Worm (Caenorhabditis elegans) whole organism, late embryonic: ENCODE measurements around the gene W02A2.9.

ENCODE experiments used
- C38D4.7 ChIP-seq: fragments of 200-800 bp; sonication (Bioruptor generic); optimal IDR thresholded peaks from 2 replicates; lab custom pipeline; 2018; ENCODE audit warnings: mild to moderate bottlenecking, missing genetic modification characterization, moderate library complexity, missing compliant biosample characterization
- F13H6.1 ChIP-seq: sonication (generic microtip); optimal IDR thresholded peaks from 2 replicates; lab custom pipeline; 2016; ENCODE audit warnings: missing genetic modification characterization, missing compliant biosample characterization
- K02D7.2 ChIP-seq: sonication (generic microtip); optimal IDR thresholded peaks from 2 replicates; lab custom pipeline; 2017; ENCODE audit warnings: mild to moderate bottlenecking, missing genetic modification characterization, missing compliant biosample characterization
- K09A11.1 ChIP-seq: sonication (generic microtip); optimal IDR thresholded peaks from 2 replicates; lab custom pipeline; 2017; ENCODE audit warnings: antibody characterized with exemption, mild to moderate bottlenecking, missing genetic modification characterization, missing compliant biosample characterization; ENCODE audit not compliant: insufficient read depth
- Y22D7AL.16 ChIP-seq: sonication (generic microtip); optimal IDR thresholded peaks from 2 replicates; lab custom pipeline; 2016; ENCODE audit warnings: missing genetic modification characterization, missing compliant biosample characterization
- ama-1 ChIP-seq: fragments of 150-350 bp; optimal IDR thresholded peaks from 2 replicates; lab custom pipeline; 2014
- ceh-14 ChIP-seq: sonication (generic microtip); optimal IDR thresholded peaks from 2 replicates; lab custom pipeline; 2016; ENCODE audit warnings: missing genotype, missing genetic modification characterization, missing compliant biosample characterization
- ceh-18 ChIP-seq: sonication (generic microtip); optimal IDR thresholded peaks from 2 replicates; lab custom pipeline; 2016; ENCODE audit warnings: missing genetic modification characterization, missing compliant biosample characterization
- ceh-19 ChIP-seq: fragments of 200-800 bp; sonication (Bioruptor generic); optimal IDR thresholded peaks from 2 replicates; lab custom pipeline; 2018; ENCODE audit warnings: mild to moderate bottlenecking, missing genetic modification characterization, missing compliant biosample characterization
- ceh-2 ChIP-seq: sonication (generic microtip); optimal IDR thresholded peaks from 2 replicates; lab custom pipeline; 2016; ENCODE audit warnings: missing genotype, missing genetic modification characterization, missing compliant biosample characterization
- ceh-22 ChIP-seq: sonication (generic microtip); optimal IDR thresholded peaks from 2 replicates; lab custom pipeline; 2017; ENCODE audit warnings: missing biosample characterization, missing genetic modification characterization
- ceh-30 ChIP-seq: fragments of 150-350 bp; optimal IDR thresholded peaks from 2 replicates; lab custom pipeline; 2014; ENCODE audit warnings: missing biosample characterization, missing genetic modification characterization
- ceh-31 ChIP-seq: sonication (generic microtip); optimal IDR thresholded peaks from 2 replicates; lab custom pipeline; 2016; ENCODE audit warnings: missing genetic modification characterization, missing compliant biosample characterization
- ceh-34 ChIP-seq: sonication (generic microtip); optimal IDR thresholded peaks from 2 replicates; lab custom pipeline; 2016; ENCODE audit warnings: mild to moderate bottlenecking, missing genetic modification characterization, missing compliant biosample characterization
- che-1 ChIP-seq: sonication (generic microtip); optimal IDR thresholded peaks from 2 replicates; lab custom pipeline; 2016; ENCODE audit warnings: mild to moderate bottlenecking, missing genetic modification characterization, missing compliant biosample characterization
- dve-1 ChIP-seq: sonication (generic microtip); optimal IDR thresholded peaks from 2 replicates; lab custom pipeline; 2017; ENCODE audit warnings: antibody characterized with exemption, mild to moderate bottlenecking, missing genetic modification characterization, missing compliant biosample characterization
- elt-2 ChIP-seq: sonication (generic microtip); optimal IDR thresholded peaks from 2 replicates; lab custom pipeline; 2016; ENCODE audit warnings: missing genetic modification reagents, missing genetic modification characterization, missing compliant biosample characterization
- eyg-1 ChIP-seq: sonication (generic microtip); optimal IDR thresholded peaks from 2 replicates; lab custom pipeline; 2016; ENCODE audit warnings: missing genotype, missing genetic modification characterization, missing compliant biosample characterization
- fax-1 ChIP-seq: sonication (generic microtip); optimal IDR thresholded peaks from 2 replicates; lab custom pipeline; 2016; ENCODE audit warnings: missing genotype, missing genetic modification characterization, missing compliant biosample characterization
- fkh-10 ChIP-seq: fragments of 150-350 bp; optimal IDR thresholded peaks from 2 replicates; lab custom pipeline; 2014; ENCODE audit warnings: missing biosample characterization, missing genetic modification reagents, missing genetic modification characterization
- gmeb-2 ChIP-seq: sonication (generic microtip); optimal IDR thresholded peaks from 2 replicates; lab custom pipeline; 2016; ENCODE audit warnings: missing genetic modification characterization, inconsistent platforms, missing compliant biosample characterization
- hlh-13 ChIP-seq: fragments of 200-800 bp; sonication (Bioruptor generic); optimal IDR thresholded peaks from 2 replicates; lab custom pipeline; 2018; ENCODE audit warnings: mild to moderate bottlenecking, missing genetic modification characterization, missing compliant biosample characterization
- hlh-6 ChIP-seq: sonication (generic microtip); optimal IDR thresholded peaks from 2 replicates; lab custom pipeline; 2016; ENCODE audit warnings: missing genotype, missing genetic modification characterization, missing compliant biosample characterization
- hlh-8 ChIP-seq: sonication (generic microtip); optimal IDR thresholded peaks from 2 replicates; lab custom pipeline; 2016; ENCODE audit warnings: missing genotype, missing genetic modification characterization, missing compliant biosample characterization
- lim-6 ChIP-seq: sonication (generic microtip); optimal IDR thresholded peaks from 2 replicates; lab custom pipeline; 2016; ENCODE audit warnings: missing genetic modification characterization, missing compliant biosample characterization
- nhr-11 ChIP-seq: fragments of 150-350 bp; optimal IDR thresholded peaks from 2 replicates; lab custom pipeline; 2014; ENCODE audit warnings: missing biosample characterization, missing genetic modification characterization
- pag-3 ChIP-seq: sonication (generic microtip); optimal IDR thresholded peaks from 2 replicates; lab custom pipeline; 2016; ENCODE audit warnings: missing compliant biosample characterization, missing genetic modification characterization, borderline replicate concordance
- pax-1 ChIP-seq: fragments of 150-350 bp; optimal IDR thresholded peaks from 2 replicates; lab custom pipeline; 2014; ENCODE audit warnings: missing biosample characterization, missing genetic modification characterization
- pha-2 ChIP-seq: sonication (generic microtip); optimal IDR thresholded peaks from 2 replicates; lab custom pipeline; 2017; ENCODE audit warnings: mild to moderate bottlenecking, missing genetic modification characterization, missing compliant biosample characterization
- pha-4 ChIP-seq: fragments of 150-350 bp; optimal IDR thresholded peaks from 2 replicates; lab custom pipeline; 2018; ENCODE audit warnings: missing biosample characterization, missing genetic modification reagents, missing genetic modification characterization
- pqm-1 ChIP-seq: sonication (generic microtip); optimal IDR thresholded peaks from 2 replicates; lab custom pipeline; 2016; ENCODE audit warnings: missing genetic modification characterization, missing compliant biosample characterization
- pros-1 ChIP-seq: fragments of 150-350 bp; optimal IDR thresholded peaks from 2 replicates; lab custom pipeline; 2014; ENCODE audit warnings: missing biosample characterization, missing genetic modification reagents, missing genetic modification characterization
- sox-2 ChIP-seq: fragments of 200-800 bp; sonication (Bioruptor generic); IDR thresholded peaks from 2 replicates; pipeline ENCODE4 v1.3.6; 2022; ENCODE audit warnings: missing genetic modification reagents, missing genetic modification characterization, missing compliant biosample characterization
- syd-9 ChIP-seq: sonication (generic microtip); optimal IDR thresholded peaks from 2 replicates; lab custom pipeline; 2016; ENCODE audit warnings: mild to moderate bottlenecking, missing genetic modification characterization, moderate library complexity, missing compliant biosample characterization
- tbx-2 ChIP-seq: sonication (generic microtip); optimal IDR thresholded peaks from 2 replicates; lab custom pipeline; 2016; ENCODE audit warnings: missing genetic modification characterization, missing compliant biosample characterization
- unc-42 ChIP-seq: sonication (generic microtip); optimal IDR thresholded peaks from 2 replicates; lab custom pipeline; 2016; ENCODE audit warnings: missing genotype, missing genetic modification characterization, missing compliant biosample characterization
- unc-55 ChIP-seq: sonication (generic microtip); optimal IDR thresholded peaks from 2 replicates; lab custom pipeline; 2017; ENCODE audit warnings: missing biosample characterization, missing genetic modification reagents, missing genetic modification characterization
- zip-5 ChIP-seq: sonication (generic microtip); optimal IDR thresholded peaks from 2 replicates; lab custom pipeline; 2016; ENCODE audit warnings: missing genetic modification characterization, missing compliant biosample characterization

W02A2.9 gene

DNA sequence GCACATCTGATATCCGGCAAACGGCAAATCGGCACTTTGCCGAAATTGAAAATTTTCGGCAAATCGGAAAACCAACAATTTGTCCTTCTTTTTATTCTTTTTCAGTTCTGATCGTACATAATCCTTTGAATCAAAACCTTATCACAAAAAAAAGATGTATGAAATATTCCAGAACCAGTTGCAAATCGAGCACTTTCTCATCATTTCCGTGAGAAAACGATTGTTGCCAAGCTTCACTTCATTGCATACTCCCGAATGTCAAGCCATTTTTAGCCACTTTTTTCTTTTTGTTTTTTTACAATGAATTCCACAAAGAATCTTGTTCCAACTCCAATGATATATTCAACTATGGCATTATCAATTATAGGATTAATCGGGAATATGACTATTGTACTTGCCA lies 17.4 kb downstream of the W02A2.9 start, which contains the start of gene srsx-25:
TSS of gene srsx-25 (plus strand) at position 301 of the 400 bp plus-strand sequence.
- TF ChIP-seq pha-4 (tag; lab: Kevin White, UChicago) (no peak), K02D7.2 (tag; lab: Kevin White, UChicago) (no peak), ama-1 (lab: Kevin White, UChicago) (no peak), hlh-13 (no peak), F13H6.1 (no peak), eyg-1 (tag; lab: Kevin White, UChicago) (no peak), nhr-11 (no peak), ceh-22 (tag; lab: Kevin White, UChicago) (no peak), tbx-2 (no peak), sox-2 (GFP tag; lab: Robert Waterston, UW) (no peak), fkh-10 (no peak), unc-55 (GFP tag; lab: Kevin White, UChicago) (no peak), hlh-8 (tag; lab: Kevin White, UChicago) (no peak), K09A11.1 (tag; lab: Kevin White, UChicago) (no peak), elt-2 (no peak), dve-1 (tag; lab: Kevin White, UChicago) (no peak), unc-42 (tag; lab: Kevin White, UChicago) (no peak), ceh-14 (tag; lab: Kevin White, UChicago) (no peak), pax-1 (tag; lab: Kevin White, UChicago) (no peak)

DNA sequence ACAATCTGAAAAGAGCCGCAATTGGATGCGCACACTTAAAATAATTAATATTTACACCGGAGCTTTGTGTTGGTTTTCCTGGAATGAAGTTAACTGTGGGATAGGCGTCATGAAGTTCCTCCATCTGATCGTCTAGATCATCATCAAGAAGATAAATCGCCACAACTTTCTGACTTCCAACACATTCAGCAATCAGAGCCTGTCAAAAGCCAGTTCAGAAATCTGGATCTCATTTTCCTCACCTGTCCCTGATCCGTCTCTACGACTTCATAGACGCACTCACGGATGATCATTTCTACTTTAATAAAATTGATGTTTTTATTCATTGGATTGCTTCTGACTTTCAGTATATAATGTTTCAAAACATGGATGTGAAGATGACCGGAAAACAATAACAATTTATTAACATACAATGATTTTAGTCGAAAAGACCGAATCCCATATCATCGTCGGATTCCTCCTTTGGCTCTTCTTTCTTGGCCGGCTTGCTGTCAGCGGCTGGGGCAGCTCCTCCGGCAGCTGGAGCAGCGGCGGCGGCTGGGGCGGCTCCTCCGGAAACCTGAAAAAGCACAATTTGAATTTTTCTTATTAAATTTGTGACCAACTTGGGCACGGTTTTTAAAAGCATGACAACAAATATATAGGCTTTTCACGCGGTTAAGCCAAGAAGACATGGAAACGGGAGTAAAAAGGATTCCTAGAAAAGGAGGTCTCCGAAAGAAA lies 21.8 kb downstream of the W02A2.9 start, which contains the start of gene agt-1:
TSS of gene agt-1 (minus strand) at position 293 of the 723 bp plus-strand sequence.
- TF ChIP-seq fax-1 (no peak), ceh-31 (tag; lab: Kevin White, UChicago) (no peak)

DNA sequence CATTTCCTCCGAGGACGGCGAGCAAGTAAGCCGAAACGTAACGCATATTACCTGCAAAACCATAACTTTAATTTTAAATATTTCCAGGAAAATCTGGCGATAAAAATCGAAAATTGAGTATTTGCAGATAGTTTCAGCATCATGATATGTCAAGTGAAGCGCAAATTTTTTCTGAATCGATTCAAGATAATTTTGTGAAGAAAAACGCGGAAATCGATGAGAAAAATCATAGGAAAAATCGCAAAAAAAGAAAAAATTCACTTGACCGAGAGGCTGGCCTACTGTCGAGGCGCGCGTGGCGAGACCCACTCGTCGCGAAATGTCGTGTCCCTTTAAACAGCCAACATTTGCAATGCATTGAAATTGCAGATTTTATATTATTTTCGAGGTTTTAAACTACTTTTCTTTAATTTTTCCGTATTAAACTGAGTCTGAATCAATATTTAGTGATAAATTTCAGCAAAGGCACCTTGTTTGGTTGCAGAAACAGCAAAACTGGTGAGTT lies 22.8 kb downstream of the W02A2.9 start, which contains the start of the genes rla-2, popl-7 and Y62E10A.24:
TSS of gene rla-2 (minus strand) at position 51 of the 505 bp plus-strand sequence.
TSS of gene popl-7 (plus strand) at position 455 of the 505 bp plus-strand sequence.
TSS of gene Y62E10A.24 (plus strand) at position 476 of the 505 bp plus-strand sequence.
- TF ChIP-seq ceh-30: no peak
- TF ChIP-seq zip-5 (tag; lab: Kevin White, UChicago): no peak
- no peak for TF ChIP-seq hlh-6
- no peak for TF ChIP-seq hlh-8 (tag; lab: Kevin White, UChicago)
- TF ChIP-seq F13H6.1: no peak
- TF ChIP-seq C38D4.7: no peak
- no peak for TF ChIP-seq pag-3
- no peak for TF ChIP-seq pax-1 (tag; lab: Kevin White, UChicago)
- no peak for TF ChIP-seq lim-6
- no peak for TF ChIP-seq ceh-18 (tag; lab: Kevin White, UChicago)
- TF ChIP-seq pros-1 (tag; lab: Kevin White, UChicago): no peak
- no peak for TF ChIP-seq Y22D7AL.16 (tag; lab: Kevin White, UChicago)
- TF ChIP-seq syd-9 (tag; lab: Kevin White, UChicago): no peak
- TF ChIP-seq ceh-2 (tag; lab: Kevin White, UChicago): no peak

DNA sequence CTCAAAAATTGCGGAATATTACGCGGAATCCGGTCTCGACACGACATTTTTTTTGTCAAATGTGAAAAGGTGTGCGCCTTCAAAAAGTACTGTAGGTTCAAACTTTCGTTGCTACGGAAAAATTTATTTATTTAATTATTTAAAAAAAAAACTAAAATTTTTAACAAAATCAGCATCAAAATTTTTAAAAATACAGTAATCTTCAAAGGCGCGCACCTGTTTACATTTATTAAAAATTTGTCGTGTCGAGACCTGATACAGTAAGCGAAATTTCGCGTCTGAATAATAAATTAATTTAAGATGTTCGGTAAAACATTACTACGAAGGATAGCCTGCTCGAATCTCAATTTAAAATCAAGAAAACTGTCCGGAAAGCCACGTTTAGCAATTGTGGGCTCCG lies 24.2 kb downstream of the W02A2.9 start, which contains the start of gene Y62E10A.6:
TSS of gene Y62E10A.6 (plus strand) at position 301 of the 400 bp plus-strand sequence.
- TF ChIP-seq pqm-1 (tag; lab: Kevin White, UChicago): no peak
- no peak for TF ChIP-seq elt-2
- no peak for TF ChIP-seq gmeb-2 (tag; lab: Kevin White, UChicago)
- no peak for TF ChIP-seq ceh-19 (GFP tag; lab: Kevin White, UChicago)
- no peak for TF ChIP-seq che-1 (tag; lab: Kevin White, UChicago)
- TF ChIP-seq pha-2 (tag; lab: Kevin White, UChicago): no peak
- no peak for TF ChIP-seq ceh-34 (tag; lab: Kevin White, UChicago)
- TF ChIP-seq zip-5 (tag; lab: Kevin White, UChicago): no peak
- no peak for TF ChIP-seq Y22D7AL.16 (tag; lab: Kevin White, UChicago)
- TF ChIP-seq fkh-10: no peak
- TF ChIP-seq lim-6: no peak
- no peak for TF ChIP-seq pros-1 (tag; lab: Kevin White, UChicago)
